Fruit fly (Drosophila melanogaster): ENCODE measurements around the gene CG4325.

CG4325 gene

DNA sequence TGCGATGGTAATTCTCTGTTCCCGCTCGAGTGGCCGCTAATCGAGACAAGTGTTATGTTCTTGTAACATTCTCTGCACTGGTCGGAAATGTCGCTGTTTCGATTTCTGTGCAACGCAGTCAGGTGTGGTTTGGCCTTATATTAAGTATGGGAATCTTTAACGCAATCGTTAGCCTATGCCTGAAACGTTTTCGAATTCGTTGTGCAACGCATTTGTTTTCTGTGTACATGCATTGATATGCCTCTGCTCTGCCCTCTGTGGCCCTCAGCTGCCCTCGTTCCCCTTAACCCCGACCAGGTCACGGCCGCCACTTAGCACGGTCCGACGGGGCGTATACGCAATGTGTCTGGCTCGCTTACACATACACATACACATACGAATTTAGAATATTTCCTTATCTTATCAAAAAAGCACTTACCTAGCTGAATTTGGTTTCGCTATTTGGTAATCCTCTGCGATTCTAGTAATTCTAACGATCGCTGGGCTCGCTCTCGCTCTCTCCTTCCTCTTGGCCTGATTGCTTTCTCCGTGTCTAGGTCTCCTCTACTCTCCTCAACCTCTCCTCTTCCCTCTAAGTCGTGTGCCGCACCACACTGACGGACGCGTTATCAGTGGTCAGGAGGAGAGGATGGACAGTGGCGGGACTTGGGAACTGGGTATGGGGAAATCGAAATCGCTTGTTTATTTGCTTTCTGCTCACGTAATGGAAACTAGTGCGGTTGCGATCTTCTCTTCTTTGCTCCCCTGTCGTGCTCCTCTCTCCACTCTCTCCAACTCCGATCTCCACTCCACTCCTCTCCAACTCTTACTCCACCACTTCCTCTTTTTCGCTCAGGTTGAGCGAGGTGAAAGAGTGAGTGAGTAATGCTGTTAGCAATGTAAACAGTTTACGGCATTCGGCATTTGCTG, 5.4 kb upstream of the CG4325 start (continued):
- TF ChIP-seq Bteb2 (GFP tag; optimal IDR thresholded peaks at IDR 0.05) (no peak), Pdp1 (GFP tag; optimal IDR thresholded peaks at IDR 0.05) (peak in 1 of 2 experiments; percentile 67), nom (GFP tag; optimal IDR thresholded peaks at IDR 0.05) (peak; percentile 4), CG12769 (tag; optimal IDR thresholded peaks at IDR 0.05) (peak; percentile 22), Med (GFP tag) (peak; percentile 30), Meics (GFP tag; optimal IDR thresholded peaks at IDR 0.05) (no peak), crol (GFP tag; IDR thresholded peaks at IDR 0.05) (peak; percentile 85), cad (GFP tag; optimal IDR thresholded peaks at IDR 0.05) (no peak), Opbp (GFP tag; IDR thresholded peaks at IDR 0.05; ENCODE audit: partially characterized antibody) (no peak), row (GFP tag; IDR thresholded peaks at IDR 0.05) (peak; percentile 6; the same call in 1 of the 3 replicates), ftz-f1 (GFP tag; optimal IDR thresholded peaks at IDR 0.05) (peak; percentile 72), pho (GFP tag; optimal IDR thresholded peaks at IDR 0.05) (no peak), sug (tag; optimal IDR thresholded peaks at IDR 0.05) (peak; percentile 64), Ets65A (GFP tag) (peak; percentile 76), GATAe (GFP tag; conservative IDR thresholded peaks at IDR 0.05) (0 out of 2 replicates have a peak, but pooled peaks have one; percentile 25), Trl (optimal IDR thresholded peaks at IDR 0.05) (peak; percentile 50), Trl (GFP tag; optimal IDR thresholded peaks at IDR 0.05) (no peak)

DNA sequence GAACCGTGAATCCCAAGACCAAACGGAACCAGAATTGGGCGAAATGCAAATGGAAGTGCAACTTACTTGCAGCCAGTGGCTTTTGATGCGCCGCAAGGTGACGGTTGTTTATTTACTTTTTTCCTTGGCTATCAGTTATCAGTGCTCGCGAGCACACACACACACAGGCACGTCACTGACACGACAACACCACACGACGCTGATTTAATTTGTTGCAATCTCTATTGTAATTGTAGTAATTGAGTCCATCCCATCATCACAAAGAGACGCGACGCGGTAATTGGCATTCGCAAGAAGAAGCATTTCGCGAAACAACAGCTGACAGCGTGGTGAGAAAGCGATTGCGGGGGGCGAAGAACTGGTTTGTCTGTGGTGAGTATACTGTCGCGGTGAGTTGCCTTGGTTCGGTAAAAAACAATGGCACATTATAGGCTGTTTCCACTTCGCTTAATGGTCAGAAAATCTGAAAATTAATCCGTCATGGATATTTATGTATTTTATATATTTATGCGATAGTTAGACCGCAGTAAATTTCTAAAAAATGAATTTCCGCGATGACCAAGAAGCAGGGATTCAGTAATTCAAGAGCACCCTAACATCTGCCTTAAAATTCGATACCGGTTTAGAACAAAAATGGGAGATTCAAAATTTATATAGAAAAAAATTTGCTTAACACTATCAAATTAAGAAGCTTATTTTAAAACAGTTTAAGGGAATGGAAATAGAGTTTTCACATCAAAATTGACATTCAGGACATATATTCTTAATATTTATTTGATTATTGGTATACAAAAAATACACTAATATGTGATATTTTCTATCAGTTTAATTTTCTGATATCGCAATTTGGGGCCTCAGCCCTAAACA, 1.4 kb downstream of the CG4325 start, which contains the start of the genes Actn and usp:
TSS of gene Actn (minus strand) at position 331 of the 867 bp plus-strand sequence.
TSS of gene usp (minus strand) at position 331 of the 867 bp plus-strand sequence.
- TF ChIP-seq CG15479 (GFP tag; optimal IDR thresholded peaks at IDR 0.05) (peak; percentile 16), NC2β (GFP tag; optimal IDR thresholded peaks at IDR 0.05) (no peak), Abd-B (GFP tag; optimal IDR thresholded peaks at IDR 0.05) (no peak), CG14710 (tag; optimal IDR thresholded peaks at IDR 0.05) (peak; percentile 47), dmrt99B (tag; optimal IDR thresholded peaks at IDR 0.05) (peak; percentile 22), Meics (GFP tag; optimal IDR thresholded peaks at IDR 0.05) (peak; percentile 22), Oli (tag; optimal IDR thresholded peaks at IDR 0.05) (peak; percentile 1), row (GFP tag; IDR thresholded peaks at IDR 0.05) (peak; percentile 76), zen (tag; optimal IDR thresholded peaks at IDR 0.05) (peak; percentile 38), lilli (GFP tag; optimal IDR thresholded peaks at IDR 0.05) (peak; percentile 43), Myb (GFP tag; optimal IDR thresholded peaks at IDR 0.05) (no peak), BEAF-32 (GFP tag; optimal IDR thresholded peaks at IDR 0.05) (peak; percentile 41), Hr39 (optimal IDR thresholded peaks at IDR 0.05) (no peak), dimm (GFP tag; IDR thresholded peaks at IDR 0.05) (no peak), oc (tag; optimal IDR thresholded peaks at IDR 0.05) (peak; percentile 11), CG34422 (GFP tag; IDR thresholded peaks at IDR 0.05) (peak; percentile 23; the same call in 1 of the 3 replicates), nom (GFP tag; optimal IDR thresholded peaks at IDR 0.05) (peak; percentile 63), gem (tag; optimal IDR thresholded peaks at IDR 0.05) (peak; percentile 59), amos (GFP tag; IDR thresholded peaks at IDR 0.05; ENCODE audit: partially characterized antibody) (peak; percentile 10; the same call in 1 of the 2 replicates), crol (GFP tag; IDR thresholded peaks at IDR 0.05) (peak; percentile 82), CG14441 (GFP tag; IDR thresholded peaks at IDR 0.05) (0 out of 2 replicates have a peak, but pooled peaks have one; percentile 5), unpg (GFP tag; optimal IDR thresholded peaks at IDR 0.05) (peak; percentile 43), D (optimal IDR thresholded peaks at IDR 0.05) (no peak), D (GFP tag; optimal IDR thresholded peaks at IDR 0.05) (peak; percentile 43), CG4424 (GFP tag; optimal IDR thresholded peaks at IDR 0.05) (peak; percentile 45), CG4707 (GFP tag; optimal IDR thresholded peaks at IDR 0.05) (no peak), CG12236 (GFP tag; optimal IDR thresholded peaks at IDR 0.05) (no peak), Hey (tag; optimal IDR thresholded peaks at IDR 0.05) (no peak), Blimp-1 (GFP tag; optimal IDR thresholded peaks at IDR 0.05) (peak; percentile 18), CG6854 (GFP tag; optimal IDR thresholded peaks at IDR 0.05) (no peak), Hr51 (GFP tag; optimal IDR thresholded peaks at IDR 0.05) (peak in 1 of 2 experiments; percentile 28), CG2678 (tag; optimal IDR thresholded peaks at IDR 0.05) (peak; percentile 44)
